Fruit fly (Drosophila melanogaster): ENCODE measurements around the gene CG4199.
A peak's percentile ranks its signal among the peaks of the same experiment; 100 is the strongest.

The CG4199 gene

DNA sequence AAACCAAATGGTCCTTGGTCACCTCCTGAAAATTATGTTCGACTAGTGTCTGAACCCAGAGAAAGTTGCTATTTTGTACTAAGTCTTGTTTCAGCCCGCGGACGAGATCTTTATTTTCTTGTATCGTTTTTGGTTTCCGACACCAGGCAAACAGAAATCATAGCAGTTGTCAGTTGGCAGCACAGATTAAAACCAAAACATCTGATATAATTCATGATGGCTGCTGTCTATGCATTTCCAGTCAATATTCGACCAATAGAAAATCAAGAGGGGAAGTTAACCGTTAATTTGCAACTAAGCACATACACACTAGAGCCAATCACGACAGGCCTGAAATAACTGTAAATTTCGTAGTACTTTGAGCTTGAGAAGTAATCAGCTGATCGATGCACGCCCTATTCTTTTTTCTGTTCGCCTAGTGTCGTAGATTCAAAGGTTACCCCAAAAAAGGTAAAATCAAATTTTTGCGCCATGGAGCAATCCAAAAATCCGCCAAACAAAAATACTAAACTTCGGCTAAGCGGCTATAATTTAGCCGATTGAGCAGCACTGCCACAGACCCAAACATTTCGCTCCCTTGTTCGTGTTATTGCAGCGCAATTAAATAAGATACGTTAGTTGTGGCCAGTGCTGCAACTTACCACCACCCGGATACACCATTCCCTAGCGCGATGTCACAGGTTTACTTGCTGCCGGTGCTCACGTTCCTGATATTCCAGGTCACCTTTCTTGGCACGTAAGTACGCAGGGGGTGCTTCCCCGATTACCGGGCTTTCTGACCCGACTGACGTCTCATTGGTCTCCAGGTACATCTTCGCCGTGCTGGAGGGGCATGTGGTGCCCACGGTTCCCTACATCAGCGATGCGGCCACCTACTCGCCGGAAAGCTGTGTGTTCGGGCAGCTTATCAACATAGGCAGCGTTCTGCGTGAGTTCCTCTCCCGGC is 3.4 kb upstream of the CG4199 start, which contains the start of gene CG4025 (continued):
- TF ChIP-seq pros (GFP tag; optimal IDR thresholded peaks at IDR 0.05) (no peak), ab (GFP tag; optimal IDR thresholded peaks at IDR 0.05) (no peak), CG6272 (GFP tag; IDR thresholded peaks at IDR 0.05) (no peak), Nf-YA (GFP tag; IDR thresholded peaks at IDR 0.05) (no peak), CG10979 (tag; optimal IDR thresholded peaks at IDR 0.05) (no peak), MESR4 (GFP tag; optimal IDR thresholded peaks at IDR 0.05) (peak; percentile 51), HmgZ (tag; optimal IDR thresholded peaks at IDR 0.05) (no peak), CG18476 (GFP tag; optimal IDR thresholded peaks at IDR 0.05) (no peak), ham (GFP tag; IDR thresholded peaks at IDR 0.05) (no peak), vnd (GFP tag; IDR thresholded peaks at IDR 0.05; ENCODE audit: partially characterized antibody) (no peak), Gsc (GFP tag; IDR thresholded peaks at IDR 0.05) (no peak), CG11696 (GFP tag; IDR thresholded peaks at IDR 0.05) (no peak), Six4 (GFP tag; optimal IDR thresholded peaks at IDR 0.05) (no peak), CG6689 (GFP tag; IDR thresholded peaks at IDR 0.05) (no peak), CG13287 (GFP tag; IDR thresholded peaks at IDR 0.05; ENCODE audit: partially characterized antibody) (no peak), MBD-R2 (GFP tag; IDR thresholded peaks at IDR 0.05) (0 out of 2 replicates have a peak, but pooled peaks have one; percentile 24), Jarid2 (GFP tag; optimal IDR thresholded peaks at IDR 0.05) (no peak), CG8944 (GFP tag; optimal IDR thresholded peaks at IDR 0.05) (no peak), Hey (tag; optimal IDR thresholded peaks at IDR 0.05) (no peak), Mes4 (GFP tag; optimal IDR thresholded peaks at IDR 0.05) (no peak), HLHmδ (GFP tag; optimal IDR thresholded peaks at IDR 0.05) (no peak), kah (GFP tag; optimal IDR thresholded peaks at IDR 0.05) (no peak), CG8478 (optimal IDR thresholded peaks at IDR 0.05) (no peak), Nf-YB (GFP tag; optimal IDR thresholded peaks at IDR 0.05) (peak; percentile 72), C15 (GFP tag; IDR thresholded peaks at IDR 0.05) (no peak), Opbp (GFP tag; IDR thresholded peaks at IDR 0.05; ENCODE audit: partially characterized antibody) (no peak), CG4820 (GFP tag; optimal IDR thresholded peaks at IDR 0.05) (no peak), Ptx1 (GFP tag; IDR thresholded peaks at IDR 0.05) (no peak), Oli (tag; optimal IDR thresholded peaks at IDR 0.05) (no peak), tin (GFP tag; optimal IDR thresholded peaks at IDR 0.05) (no peak), Xrp1 (GFP tag; IDR thresholded peaks at IDR 0.05) (no peak), E2f1 (GFP tag; IDR thresholded peaks at IDR 0.05) (no peak), CG10267 (tag; optimal IDR thresholded peaks at IDR 0.05) (no peak), CG13894 (tag; optimal IDR thresholded peaks at IDR 0.05) (no peak), NK7.1 (GFP tag; optimal IDR thresholded peaks at IDR 0.05) (no peak), Tbp (GFP tag; optimal IDR thresholded peaks at IDR 0.05) (no peak), repo (GFP tag; optimal IDR thresholded peaks at IDR 0.05) (no peak), Hr51 (GFP tag; optimal IDR thresholded peaks at IDR 0.05) (no peak), h (optimal IDR thresholded peaks at IDR 0.05) (no peak), CTCF (GFP tag; optimal IDR thresholded peaks at IDR 0.05) (no peak), CG8281 (tag; optimal IDR thresholded peaks at IDR 0.05) (no peak), Sry-β (GFP tag; optimal IDR thresholded peaks at IDR 0.05) (peak; percentile 90), Dek (tag; optimal IDR thresholded peaks at IDR 0.05) (no peak), CG33557 (GFP tag; optimal IDR thresholded peaks at IDR 0.05) (no peak), dpn (GFP tag; optimal IDR thresholded peaks at IDR 0.05) (no peak), zen (tag; optimal IDR thresholded peaks at IDR 0.05) (no peak), chm (GFP tag; IDR thresholded peaks at IDR 0.05) (no peak), lilli (GFP tag; optimal IDR thresholded peaks at IDR 0.05) (no peak), CG1832 (GFP tag; optimal IDR thresholded peaks at IDR 0.05) (no peak), row (GFP tag; IDR thresholded peaks at IDR 0.05) (peak; percentile 20; the same call in 1 of the 3 replicates), Kr (GFP tag; optimal IDR thresholded peaks at IDR 0.05) (no peak)

Data from whole organism, embryonic.